Worm (Caenorhabditis elegans) whole organism, L1 larva: ENCODE results near the gene srlf-27.

Experiments
- C34B4.2 ChIP-seq: sonication (generic microtip); optimal IDR thresholded peaks from 2 replicates; lab custom pipeline; 2017; ENCODE audit warnings: mild to moderate bottlenecking, missing genetic modification characterization, missing compliant biosample characterization
- F16B12.6 ChIP-seq: fragments of 150-350 bp; optimal IDR thresholded peaks from 2 replicates; lab custom pipeline; 2014; ENCODE audit warnings: missing biosample characterization, missing genetic modification characterization
- Y116A8C.19 ChIP-seq: sonication (generic microtip); optimal IDR thresholded peaks from 2 replicates; lab custom pipeline; 2016; ENCODE audit warnings: missing compliant biosample characterization, missing genetic modification characterization, borderline replicate concordance
- ama-1 ChIP-seq: fragments of 150-350 bp; optimal IDR thresholded peaks from 2 replicates; lab custom pipeline; 2014
- blmp-1 ChIP-seq: fragments of 150-350 bp; optimal IDR thresholded peaks from 2 replicates; lab custom pipeline; 2014; ENCODE audit warnings: missing biosample characterization, missing genetic modification characterization
- ceh-8 ChIP-seq: fragments of 200-800 bp; sonication (Bioruptor generic); optimal IDR thresholded peaks from 2 replicates; lab custom pipeline; 2018; ENCODE audit warnings: mild to moderate bottlenecking, missing genetic modification characterization, moderate library complexity, missing compliant biosample characterization
- ceh-82 ChIP-seq, 3 experiments: fragments of 150-350 bp in 1 of 3; sonication (generic microtip) in 2 of 3; optimal IDR thresholded peaks; 2 replicates each; lab custom pipeline; 2014 to 2017; ENCODE audit warnings: missing biosample characterization in 3 of 3, missing genetic modification characterization in 3 of 3
- ceh-88 ChIP-seq: fragments of 200-800 bp; sonication (Bioruptor generic); IDR thresholded peaks from 2 replicates; pipeline ENCODE4 v1.3.6; 2022; ENCODE audit warnings: missing genetic modification characterization, missing compliant biosample characterization
- ceh-90 ChIP-seq: sonication (generic microtip); optimal IDR thresholded peaks from 2 replicates; lab custom pipeline; 2016; ENCODE audit warnings: missing genetic modification characterization, missing compliant biosample characterization
- ces-1 ChIP-seq: fragments of 150-350 bp; optimal IDR thresholded peaks from 2 replicates; lab custom pipeline; 2014; ENCODE audit warnings: missing biosample characterization, missing genetic modification reagents, missing genetic modification characterization
- dpl-1 ChIP-seq, 3 experiments: fragments of 150-350 bp in 2 of 3; sonication (generic microtip) in 1 of 3; optimal IDR thresholded peaks; 2 replicates each; lab custom pipeline; 2014 to 2017; ENCODE audit warnings: missing biosample characterization in 3 of 3, missing genetic modification characterization in 3 of 3, missing genetic modification reagents in 3 of 3
- efl-1 ChIP-seq, 4 experiments: fragments of 150-350 bp; optimal IDR thresholded peaks in 3 of 4; peaks in 1 of 4; 1 replicate in 1 of 4; 2 replicates in 3 of 4; lab custom pipeline; 2014; ENCODE audit warnings: missing biosample characterization in 2 of 4, missing genetic modification characterization in 2 of 4, missing genetic modification reagents in 2 of 4
- efl-3 ChIP-seq: fragments of 200-800 bp; sonication (Bioruptor generic); optimal IDR thresholded peaks from 2 replicates; lab custom pipeline; 2018; ENCODE audit warnings: mild to moderate bottlenecking, missing genetic modification characterization, missing compliant biosample characterization
- egl-13 ChIP-seq: sonication (generic microtip); optimal IDR thresholded peaks from 2 replicates; lab custom pipeline; 2016; ENCODE audit warnings: missing genotype, missing genetic modification reagents, missing genetic modification characterization, missing compliant biosample characterization
- egl-27 ChIP-seq, 2 experiments: fragments of 150-350 bp in 1 of 2; sonication (generic microtip); optimal IDR thresholded peaks; 3 replicates each; lab custom pipeline; 2017 to 2018; ENCODE audit warnings: missing biosample characterization in 2 of 2, missing genetic modification characterization in 2 of 2, missing genetic modification reagents in 2 of 2
- elt-2 ChIP-seq: sonication (generic microtip); optimal IDR thresholded peaks from 2 replicates; lab custom pipeline; 2016; ENCODE audit warnings: missing genetic modification characterization, mild to moderate bottlenecking, inconsistent platforms, missing compliant biosample characterization, missing genetic modification reagents
- elt-3 ChIP-seq, 6 experiments: fragments of 150-350 bp in 1 of 6; sonication (generic microtip); optimal IDR thresholded peaks; 2 replicates each; lab custom pipeline; 2017 to 2018; ENCODE audit warnings: missing biosample characterization in 6 of 6, missing genetic modification characterization in 6 of 6, inconsistent platforms in 1 of 6
- fkh-10 ChIP-seq: sonication (generic microtip); optimal IDR thresholded peaks from 2 replicates; lab custom pipeline; 2017; ENCODE audit warnings: missing biosample characterization, missing genetic modification reagents, missing genetic modification characterization
- fkh-8 ChIP-seq: sonication (generic microtip); optimal IDR thresholded peaks from 2 replicates; lab custom pipeline; 2016; ENCODE audit warnings: mild to moderate bottlenecking, missing genetic modification characterization, missing compliant biosample characterization
- grh-1 ChIP-seq: fragments of 200-800 bp; sonication (Bioruptor generic); IDR thresholded peaks from 2 replicates; pipeline ENCODE4 v1.3.6; 2022; ENCODE audit warnings: missing genetic modification reagents, missing genetic modification characterization, missing compliant biosample characterization
- hpl-2 ChIP-seq: fragments of 150-350 bp; optimal IDR thresholded peaks from 2 replicates; lab custom pipeline; 2014; ENCODE audit warnings: missing biosample characterization, missing genetic modification reagents, missing genetic modification characterization
- irx-1 ChIP-seq: sonication (generic microtip); optimal IDR thresholded peaks from 2 replicates; lab custom pipeline; 2016; ENCODE audit warnings: missing genetic modification characterization, missing compliant biosample characterization
- isw-1 ChIP-seq: fragments of 200-800 bp; sonication (Bioruptor generic); IDR thresholded peaks from 2 replicates; pipeline ENCODE4 v1.3.6; 2022; ENCODE audit warnings: missing genetic modification characterization, missing compliant biosample characterization
- jun-1 ChIP-seq: fragments of 150-350 bp; optimal IDR thresholded peaks from 2 replicates; lab custom pipeline; 2014; ENCODE audit warnings: missing biosample characterization, missing genetic modification reagents, missing genetic modification characterization
- lin-13 ChIP-seq: fragments of 150-350 bp; optimal IDR thresholded peaks from 2 replicates; lab custom pipeline; 2014; ENCODE audit warnings: missing biosample characterization, missing genetic modification reagents, missing genetic modification characterization
- lin-14 ChIP-seq: fragments of 200-800 bp; sonication (Bioruptor generic); optimal IDR thresholded peaks from 2 replicates; lab custom pipeline; 2018; ENCODE audit warnings: mild to moderate bottlenecking, missing genetic modification characterization, moderate library complexity, missing compliant biosample characterization
- lin-15B ChIP-seq: fragments of 150-350 bp; sonication (generic microtip); optimal IDR thresholded peaks from 3 replicates; lab custom pipeline; 2014; ENCODE audit warnings: missing biosample characterization, missing genetic modification characterization
- lir-3 ChIP-seq: sonication (generic microtip); optimal IDR thresholded peaks from 2 replicates; lab custom pipeline; 2016; ENCODE audit warnings: mild to moderate bottlenecking, missing genetic modification characterization, moderate library complexity, missing compliant biosample characterization; ENCODE audit not compliant: poor library complexity
- nhr-11 ChIP-seq: fragments of 150-350 bp; optimal IDR thresholded peaks from 2 replicates; lab custom pipeline; 2014; ENCODE audit warnings: missing biosample characterization, missing genetic modification characterization
- nhr-19 ChIP-seq: fragments of 200-800 bp; sonication (Bioruptor generic); conservative IDR thresholded peaks from 2 replicates; pipeline ENCODE4 v1.3.6; 2022; ENCODE audit warnings: missing genetic modification characterization, missing compliant biosample characterization
- nhr-28 ChIP-seq: fragments of 150-350 bp; optimal IDR thresholded peaks from 2 replicates; lab custom pipeline; 2014; ENCODE audit warnings: missing biosample characterization, missing genetic modification characterization
- nhr-47 ChIP-seq: sonication (generic microtip); optimal IDR thresholded peaks from 2 replicates; lab custom pipeline; 2016; ENCODE audit warnings: mild to moderate bottlenecking, missing genetic modification characterization, moderate library complexity, missing compliant biosample characterization
- nhr-76 ChIP-seq: sonication (generic microtip); optimal IDR thresholded peaks from 2 replicates; lab custom pipeline; 2017; ENCODE audit warnings: missing biosample characterization, missing genetic modification characterization
- nhr-84 ChIP-seq: sonication (generic microtip); optimal IDR thresholded peaks from 2 replicates; lab custom pipeline; 2017; ENCODE audit warnings: missing biosample characterization, missing genetic modification characterization
- nhr-85 ChIP-seq: sonication (generic microtip); peaks from one replicate; lab custom pipeline; 2016; ENCODE audit warnings: missing genetic modification characterization, inconsistent platforms, missing compliant biosample characterization
- pax-3 ChIP-seq: fragments of 200-800 bp; sonication (Bioruptor generic); optimal IDR thresholded peaks from 2 replicates; lab custom pipeline; 2018; ENCODE audit warnings: mild to moderate bottlenecking, missing genetic modification characterization, moderate library complexity, missing compliant biosample characterization
- pqm-1 ChIP-seq: sonication (generic microtip); optimal IDR thresholded peaks from 3 replicates; lab custom pipeline; 2017; ENCODE audit warnings: missing biosample characterization, missing genetic modification characterization
- skn-1 ChIP-seq: fragments of 150-350 bp; optimal IDR thresholded peaks from 2 replicates; lab custom pipeline; 2014; ENCODE audit warnings: missing biosample characterization, missing genetic modification characterization
- sptf-1 ChIP-seq: fragments of 150-350 bp; optimal IDR thresholded peaks from 2 replicates; lab custom pipeline; 2014; ENCODE audit warnings: missing biosample characterization, missing genetic modification characterization
- sup-37 ChIP-seq: fragments of 200-800 bp; sonication (Bioruptor generic); optimal IDR thresholded peaks from 2 replicates; lab custom pipeline; 2018; ENCODE audit warnings: mild to moderate bottlenecking, missing genetic modification characterization, missing compliant biosample characterization
- swsn-7 ChIP-seq: sonication (generic microtip); optimal IDR thresholded peaks from 2 replicates; lab custom pipeline; 2016; ENCODE audit warnings: missing genetic modification characterization, missing compliant biosample characterization
- tbx-2 ChIP-seq: sonication (generic microtip); optimal IDR thresholded peaks from 2 replicates; lab custom pipeline; 2016; ENCODE audit warnings: missing genetic modification characterization, missing compliant biosample characterization
- tlp-1 ChIP-seq: fragments of 150-350 bp; optimal IDR thresholded peaks from 2 replicates; lab custom pipeline; 2014; ENCODE audit warnings: missing biosample characterization, missing genetic modification characterization
- unc-86 ChIP-seq: sonication (generic microtip); optimal IDR thresholded peaks from 2 replicates; lab custom pipeline; 2016; ENCODE audit warnings: missing genetic modification characterization, missing compliant biosample characterization
- unc-98 ChIP-seq: fragments of 200-800 bp; sonication (Bioruptor generic); IDR thresholded peaks from 2 replicates; pipeline ENCODE4 v1.3.6; 2022; ENCODE audit warnings: missing genetic modification characterization, missing compliant biosample characterization
- vab-15 ChIP-seq: sonication (generic microtip); optimal IDR thresholded peaks from 2 replicates; lab custom pipeline; 2017; ENCODE audit warnings: missing genotype, mild to moderate bottlenecking, missing genetic modification characterization, missing compliant biosample characterization
- xbp-1 ChIP-seq: sonication (generic microtip); optimal IDR thresholded peaks from 2 replicates; lab custom pipeline; 2016; ENCODE audit warnings: missing genetic modification characterization, missing compliant biosample characterization
- zip-4 ChIP-seq: fragments of 200-800 bp; sonication (Bioruptor generic); optimal IDR thresholded peaks from 2 replicates; lab custom pipeline; 2018; ENCODE audit warnings: mild to moderate bottlenecking, missing genetic modification characterization, moderate library complexity, missing compliant biosample characterization
- ztf-11 ChIP-seq, 2 experiments: sonication (generic microtip); optimal IDR thresholded peaks; 2 replicates each; lab custom pipeline; 2016 to 2017; ENCODE audit warnings: missing genetic modification characterization in 2 of 2, missing biosample characterization in 1 of 2, missing compliant biosample characterization in 1 of 2
- ztf-4 ChIP-seq: fragments of 150-350 bp; optimal IDR thresholded peaks from 2 replicates; lab custom pipeline; 2014; ENCODE audit warnings: missing biosample characterization, missing genetic modification characterization

Gene srlf-27

DNA sequence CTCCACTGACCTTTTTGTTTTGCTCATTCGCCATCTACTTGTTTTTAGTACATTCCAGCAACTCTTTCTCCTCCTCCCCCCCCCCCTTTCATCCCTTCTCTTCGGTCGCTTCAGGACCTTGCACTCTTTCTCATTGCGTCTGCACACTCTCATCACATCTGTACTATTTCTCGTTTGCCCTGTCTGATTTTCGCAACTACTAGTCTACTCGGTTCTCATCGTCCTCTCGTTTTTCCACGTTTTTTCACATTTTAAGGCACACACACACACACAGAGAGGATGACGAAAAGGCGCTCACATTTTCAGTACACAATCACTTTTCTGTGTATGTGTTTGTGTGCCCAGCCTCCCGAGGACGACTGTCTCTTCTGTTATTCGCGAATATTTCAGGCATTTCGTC is 17.0 kb upstream of the srlf-27 start (continued):
- TF ChIP-seq elt-2 (tag; lab: Kevin White, UChicago), result no peak
- TF ChIP-seq lin-13 (GFP tag; lab: Kevin White, UChicago), result no peak
- no peak for TF ChIP-seq nhr-11 (tag; lab: Kevin White, UChicago)
- TF ChIP-seq fkh-10 (GFP tag; lab: Kevin White, UChicago), result no peak
- TF ChIP-seq ceh-82 (tag; optimal IDR thresholded peaks at IDR 0.05; lab: Kevin White, UChicago), result peak in 2 of 3 experiments; percentile 43 to 81
- TF ChIP-seq nhr-28 (tag; lab: Kevin White, UChicago), result no peak
- no peak for TF ChIP-seq ztf-11 (tag; optimal IDR thresholded peaks at IDR 0.05; lab: Kevin White, UChicago)
- no peak for TF ChIP-seq blmp-1 (tag; lab: Kevin White, UChicago)
- TF ChIP-seq F16B12.6 (tag; lab: Kevin White, UChicago), result no peak
- peak; percentile 49 for TF ChIP-seq skn-1
- TF ChIP-seq isw-1 (GFP tag; lab: Robert Waterston, UW), result no peak
- no peak for TF ChIP-seq efl-3 (GFP tag; lab: Kevin White, UChicago)
- TF ChIP-seq ztf-4 (tag; lab: Kevin White, UChicago), result no peak
- TF ChIP-seq xbp-1 (tag; lab: Kevin White, UChicago), result peak; percentile 20
- peak; percentile 4 for TF ChIP-seq zip-4
- TF ChIP-seq swsn-7 (tag; lab: Kevin White, UChicago), result peak; percentile 50
- peak; percentile 59 for TF ChIP-seq jun-1
- peak; percentile 29 for TF ChIP-seq tbx-2 (tag; lab: Kevin White, UChicago)
- TF ChIP-seq efl-1 (optimal IDR thresholded peaks at IDR 0.05; lab: Kevin White, UChicago), result peak; percentile 49 to 60
- TF ChIP-seq efl-1 (GFP tag; optimal IDR thresholded peaks at IDR 0.05 in 1 of 2; lab: Kevin White, UChicago), result peak in 1 of 2 experiments; percentile 6
- TF ChIP-seq pax-3 (tag; lab: Kevin White, UChicago), result no peak
- TF ChIP-seq ceh-88, result no peak
- TF ChIP-seq ceh-90, result no peak
- TF ChIP-seq lin-14, result peak; percentile 86
- no peak for TF ChIP-seq nhr-85
- TF ChIP-seq dpl-1 (GFP tag; optimal IDR thresholded peaks at IDR 0.05; lab: Kevin White, UChicago), result peak in 1 of 3 experiments; percentile 2
- peak; percentile 56 for TF ChIP-seq fkh-8 (tag; lab: Kevin White, UChicago)
- TF ChIP-seq grh-1 (GFP tag; lab: Robert Waterston, UW), result no peak
- no peak for TF ChIP-seq nhr-76 (tag; lab: Kevin White, UChicago)
- TF ChIP-seq sptf-1, result no peak
- no peak for TF ChIP-seq lir-3

- no peak for TF ChIP-seq ceh-88
- TF ChIP-seq sup-37, result no peak
- TF ChIP-seq ama-1, result no peak
- no peak for TF ChIP-seq pqm-1 (tag; lab: Kevin White, UChicago)
- peak; percentile 54 for TF ChIP-seq pax-3 (tag; lab: Kevin White, UChicago)
- TF ChIP-seq Y116A8C.19 (tag; lab: Kevin White, UChicago), result no peak
- TF ChIP-seq unc-98 (GFP tag; lab: Robert Waterston, UW), result no peak
- TF ChIP-seq jun-1, result no peak
- no peak for TF ChIP-seq elt-3 (tag; optimal IDR thresholded peaks at IDR 0.05; lab: Kevin White, UChicago)
- TF ChIP-seq unc-86 (tag; lab: Kevin White, UChicago), result no peak
- TF ChIP-seq irx-1, result no peak
- TF ChIP-seq nhr-19, result no peak
- no peak for TF ChIP-seq egl-13 (tag; lab: Kevin White, UChicago)
- TF ChIP-seq skn-1, result no peak
- TF ChIP-seq lin-13 (GFP tag; lab: Kevin White, UChicago), result no peak
- TF ChIP-seq nhr-85, result no peak
- no peak for TF ChIP-seq lin-15B (tag; lab: Kevin White, UChicago)
- no peak for TF ChIP-seq lir-3
- peak; percentile 2 for TF ChIP-seq lin-14
- TF ChIP-seq egl-27 (tag; optimal IDR thresholded peaks at IDR 0.05; lab: Kevin White, UChicago), result no peak
- no peak for TF ChIP-seq C34B4.2
- TF ChIP-seq efl-1 (optimal IDR thresholded peaks at IDR 0.05; lab: Kevin White, UChicago), result no peak
- TF ChIP-seq efl-1 (GFP tag; optimal IDR thresholded peaks at IDR 0.05 in 1 of 2; lab: Kevin White, UChicago), result peak in 1 of 2 experiments; percentile 19
- TF ChIP-seq grh-1 (GFP tag; lab: Robert Waterston, UW), result no peak
- peak; percentile 44 for TF ChIP-seq ceh-8
- no peak for TF ChIP-seq blmp-1 (tag; lab: Kevin White, UChicago)
- no peak for TF ChIP-seq nhr-28 (tag; lab: Kevin White, UChicago)
- no peak for TF ChIP-seq vab-15
- no peak for TF ChIP-seq tlp-1
- no peak for TF ChIP-seq swsn-7 (tag; lab: Kevin White, UChicago)
- TF ChIP-seq nhr-47 (tag; lab: Kevin White, UChicago), result peak; percentile 33
- TF ChIP-seq hpl-2 (GFP tag; lab: Kevin White, UChicago), result no peak
- TF ChIP-seq xbp-1 (tag; lab: Kevin White, UChicago), result no peak
- no peak for TF ChIP-seq ces-1 (GFP tag; lab: Kevin White, UChicago)
- no peak for TF ChIP-seq nhr-84 (tag; lab: Kevin White, UChicago)
These were observed 16.4 kb upstream of the srlf-27 start for ce11 chrIV:14621117-14621516.
